Worm (Caenorhabditis elegans) whole organism, late embryonic: ENCODE results near the gene aly-1.

Source experiments
- C38D4.7 ChIP-seq: fragments of 200-800 bp; sonication (Bioruptor generic); optimal IDR thresholded peaks from 2 replicates; lab custom pipeline; 2018; ENCODE audit warnings: mild to moderate bottlenecking, missing genetic modification characterization, moderate library complexity, missing compliant biosample characterization
- F13H6.1 ChIP-seq: sonication (generic microtip); optimal IDR thresholded peaks from 2 replicates; lab custom pipeline; 2016; ENCODE audit warnings: missing genetic modification characterization, missing compliant biosample characterization
- K09A11.1 ChIP-seq: sonication (generic microtip); optimal IDR thresholded peaks from 2 replicates; lab custom pipeline; 2017; ENCODE audit warnings: antibody characterized with exemption, mild to moderate bottlenecking, missing genetic modification characterization, missing compliant biosample characterization; ENCODE audit not compliant: insufficient read depth
- T23F11.4 ChIP-seq: fragments of 200-800 bp; sonication (Bioruptor generic); optimal IDR thresholded peaks from 2 replicates; lab custom pipeline; 2018; ENCODE audit warnings: mild to moderate bottlenecking, missing genetic modification characterization, missing compliant biosample characterization
- ahr-1 ChIP-seq: sonication (generic microtip); optimal IDR thresholded peaks from 2 replicates; lab custom pipeline; 2016; ENCODE audit warnings: missing genetic modification characterization, missing compliant biosample characterization
- ama-1 ChIP-seq: fragments of 150-350 bp; optimal IDR thresholded peaks from 2 replicates; lab custom pipeline; 2014
- ceh-18 ChIP-seq: sonication (generic microtip); optimal IDR thresholded peaks from 2 replicates; lab custom pipeline; 2016; ENCODE audit warnings: missing genetic modification characterization, missing compliant biosample characterization
- ceh-19 ChIP-seq: fragments of 200-800 bp; sonication (Bioruptor generic); optimal IDR thresholded peaks from 2 replicates; lab custom pipeline; 2018; ENCODE audit warnings: mild to moderate bottlenecking, missing genetic modification characterization, missing compliant biosample characterization
- ceh-2 ChIP-seq: sonication (generic microtip); optimal IDR thresholded peaks from 2 replicates; lab custom pipeline; 2016; ENCODE audit warnings: missing genotype, missing genetic modification characterization, missing compliant biosample characterization
- ceh-22 ChIP-seq: sonication (generic microtip); optimal IDR thresholded peaks from 2 replicates; lab custom pipeline; 2017; ENCODE audit warnings: missing biosample characterization, missing genetic modification characterization
- ceh-30 ChIP-seq: fragments of 150-350 bp; optimal IDR thresholded peaks from 2 replicates; lab custom pipeline; 2014; ENCODE audit warnings: missing biosample characterization, missing genetic modification characterization
- ceh-31 ChIP-seq: sonication (generic microtip); optimal IDR thresholded peaks from 2 replicates; lab custom pipeline; 2016; ENCODE audit warnings: missing genetic modification characterization, missing compliant biosample characterization
- ceh-34 ChIP-seq: sonication (generic microtip); optimal IDR thresholded peaks from 2 replicates; lab custom pipeline; 2016; ENCODE audit warnings: mild to moderate bottlenecking, missing genetic modification characterization, missing compliant biosample characterization
- ceh-6 ChIP-seq: fragments of 200-800 bp; sonication (Bioruptor generic); optimal IDR thresholded peaks from 2 replicates; lab custom pipeline; 2018; ENCODE audit warnings: mild to moderate bottlenecking, missing genetic modification characterization, missing compliant biosample characterization
- ceh-9 ChIP-seq: sonication (generic microtip); optimal IDR thresholded peaks from 2 replicates; lab custom pipeline; 2016; ENCODE audit warnings: mild to moderate bottlenecking, missing genetic modification characterization, inconsistent platforms, missing compliant biosample characterization
- che-1 ChIP-seq: sonication (generic microtip); optimal IDR thresholded peaks from 2 replicates; lab custom pipeline; 2016; ENCODE audit warnings: mild to moderate bottlenecking, missing genetic modification characterization, missing compliant biosample characterization
- dmd-4 ChIP-seq: sonication (generic microtip); optimal IDR thresholded peaks from 2 replicates; lab custom pipeline; 2016; ENCODE audit warnings: borderline replicate concordance, missing genetic modification characterization, missing compliant biosample characterization
- dve-1 ChIP-seq: sonication (generic microtip); optimal IDR thresholded peaks from 2 replicates; lab custom pipeline; 2017; ENCODE audit warnings: antibody characterized with exemption, mild to moderate bottlenecking, missing genetic modification characterization, missing compliant biosample characterization
- elt-2 ChIP-seq: sonication (generic microtip); optimal IDR thresholded peaks from 2 replicates; lab custom pipeline; 2016; ENCODE audit warnings: missing genetic modification reagents, missing genetic modification characterization, missing compliant biosample characterization
- elt-4 ChIP-seq: sonication (generic microtip); optimal IDR thresholded peaks from 2 replicates; lab custom pipeline; 2016; ENCODE audit warnings: missing genetic modification characterization, missing compliant biosample characterization
- ets-4 ChIP-seq: sonication (generic microtip); optimal IDR thresholded peaks from 2 replicates; lab custom pipeline; 2016; ENCODE audit warnings: missing genetic modification characterization, missing compliant biosample characterization
- eyg-1 ChIP-seq: sonication (generic microtip); optimal IDR thresholded peaks from 2 replicates; lab custom pipeline; 2016; ENCODE audit warnings: missing genotype, missing genetic modification characterization, missing compliant biosample characterization
- fkh-10 ChIP-seq: fragments of 150-350 bp; optimal IDR thresholded peaks from 2 replicates; lab custom pipeline; 2014; ENCODE audit warnings: missing biosample characterization, missing genetic modification reagents, missing genetic modification characterization
- fkh-6 ChIP-seq: sonication (generic microtip); optimal IDR thresholded peaks from 2 replicates; lab custom pipeline; 2016; ENCODE audit warnings: missing genetic modification characterization, missing compliant biosample characterization
- gmeb-2 ChIP-seq: sonication (generic microtip); optimal IDR thresholded peaks from 2 replicates; lab custom pipeline; 2016; ENCODE audit warnings: missing genetic modification characterization, inconsistent platforms, missing compliant biosample characterization
- hlh-13 ChIP-seq: fragments of 200-800 bp; sonication (Bioruptor generic); optimal IDR thresholded peaks from 2 replicates; lab custom pipeline; 2018; ENCODE audit warnings: mild to moderate bottlenecking, missing genetic modification characterization, missing compliant biosample characterization
- hlh-15 ChIP-seq: sonication (generic microtip); optimal IDR thresholded peaks from 2 replicates; lab custom pipeline; 2016; ENCODE audit warnings: missing genetic modification characterization, missing compliant biosample characterization
- hlh-30 ChIP-seq: sonication (generic microtip); optimal IDR thresholded peaks from 2 replicates; lab custom pipeline; 2017; ENCODE audit warnings: antibody characterized with exemption, missing genetic modification characterization, missing compliant biosample characterization; ENCODE audit not compliant: insufficient read depth
- hlh-8 ChIP-seq: sonication (generic microtip); optimal IDR thresholded peaks from 2 replicates; lab custom pipeline; 2016; ENCODE audit warnings: missing genotype, missing genetic modification characterization, missing compliant biosample characterization
- lin-11 ChIP-seq: fragments of 200-800 bp; sonication (Bioruptor generic); optimal IDR thresholded peaks from 2 replicates; lab custom pipeline; 2018; ENCODE audit warnings: mild to moderate bottlenecking, missing genetic modification characterization, missing compliant biosample characterization
- madf-2 ChIP-seq: sonication (generic microtip); optimal IDR thresholded peaks from 2 replicates; lab custom pipeline; 2017; ENCODE audit warnings: missing genetic modification characterization, missing compliant biosample characterization
- mec-3 ChIP-seq: sonication (generic microtip); optimal IDR thresholded peaks from 2 replicates; lab custom pipeline; 2016; ENCODE audit warnings: borderline replicate concordance, missing genetic modification characterization, missing compliant biosample characterization
- nfya-1 ChIP-seq: sonication (generic microtip); optimal IDR thresholded peaks from 2 replicates; lab custom pipeline; 2017; ENCODE audit warnings: missing genetic modification characterization, mild to moderate bottlenecking, missing compliant biosample characterization, antibody characterized with exemption, moderate library complexity
- nhr-11 ChIP-seq: fragments of 150-350 bp; optimal IDR thresholded peaks from 2 replicates; lab custom pipeline; 2014; ENCODE audit warnings: missing biosample characterization, missing genetic modification characterization
- npax-4 ChIP-seq: sonication (generic microtip); optimal IDR thresholded peaks from 2 replicates; lab custom pipeline; 2016; ENCODE audit warnings: missing genetic modification characterization, missing compliant biosample characterization
- odd-2 ChIP-seq: sonication (generic microtip); optimal IDR thresholded peaks from 2 replicates; lab custom pipeline; 2017; ENCODE audit warnings: antibody characterized with exemption, mild to moderate bottlenecking, missing genetic modification characterization, missing compliant biosample characterization
- pag-3 ChIP-seq: sonication (generic microtip); optimal IDR thresholded peaks from 2 replicates; lab custom pipeline; 2016; ENCODE audit warnings: missing compliant biosample characterization, missing genetic modification characterization, borderline replicate concordance
- pat-9 ChIP-seq: fragments of 200-800 bp; sonication (Bioruptor generic); optimal IDR thresholded peaks from 2 replicates; lab custom pipeline; 2018; ENCODE audit warnings: mild to moderate bottlenecking, missing genetic modification characterization, moderate library complexity, missing compliant biosample characterization
- pax-1 ChIP-seq: fragments of 150-350 bp; optimal IDR thresholded peaks from 2 replicates; lab custom pipeline; 2014; ENCODE audit warnings: missing biosample characterization, missing genetic modification characterization
- pha-2 ChIP-seq: sonication (generic microtip); optimal IDR thresholded peaks from 2 replicates; lab custom pipeline; 2017; ENCODE audit warnings: mild to moderate bottlenecking, missing genetic modification characterization, missing compliant biosample characterization
- pqm-1 ChIP-seq: sonication (generic microtip); optimal IDR thresholded peaks from 2 replicates; lab custom pipeline; 2016; ENCODE audit warnings: missing genetic modification characterization, missing compliant biosample characterization
- pros-1 ChIP-seq: fragments of 150-350 bp; optimal IDR thresholded peaks from 2 replicates; lab custom pipeline; 2014; ENCODE audit warnings: missing biosample characterization, missing genetic modification reagents, missing genetic modification characterization
- ref-2 ChIP-seq: sonication (generic microtip); optimal IDR thresholded peaks from 2 replicates; lab custom pipeline; 2016; ENCODE audit warnings: missing genetic modification characterization, missing compliant biosample characterization
- rnt-1 ChIP-seq: sonication (generic microtip); optimal IDR thresholded peaks from 2 replicates; lab custom pipeline; 2016; ENCODE audit warnings: missing genetic modification characterization, missing compliant biosample characterization
- sox-2 ChIP-seq: fragments of 200-800 bp; sonication (Bioruptor generic); IDR thresholded peaks from 2 replicates; pipeline ENCODE4 v1.3.6; 2022; ENCODE audit warnings: missing genetic modification reagents, missing genetic modification characterization, missing compliant biosample characterization
- syd-9 ChIP-seq: sonication (generic microtip); optimal IDR thresholded peaks from 2 replicates; lab custom pipeline; 2016; ENCODE audit warnings: mild to moderate bottlenecking, missing genetic modification characterization, moderate library complexity, missing compliant biosample characterization
- tbx-7 ChIP-seq: sonication (generic microtip); optimal IDR thresholded peaks from 2 replicates; lab custom pipeline; 2016; ENCODE audit warnings: missing genotype, missing genetic modification characterization, missing compliant biosample characterization
- unc-3 ChIP-seq, 2 experiments: fragments of 200-800 bp in 1 of 2; sonication (Bioruptor generic) in 1 of 2; sonication (generic microtip) in 1 of 2; conservative IDR thresholded peaks in 1 of 2; optimal IDR thresholded peaks in 1 of 2; 2 replicates each; pipeline versions ENCODE4 v1.3.6 to Lab custom; 2016 to 2022; ENCODE audit warnings: missing compliant biosample characterization in 2 of 2, missing genetic modification characterization in 2 of 2, missing genetic modification reagents in 1 of 2
- unc-42 ChIP-seq: sonication (generic microtip); optimal IDR thresholded peaks from 2 replicates; lab custom pipeline; 2016; ENCODE audit warnings: missing genotype, missing genetic modification characterization, missing compliant biosample characterization
- unc-55 ChIP-seq: sonication (generic microtip); optimal IDR thresholded peaks from 2 replicates; lab custom pipeline; 2017; ENCODE audit warnings: missing biosample characterization, missing genetic modification reagents, missing genetic modification characterization
- unc-86 ChIP-seq: sonication (generic microtip); optimal IDR thresholded peaks from 2 replicates; lab custom pipeline; 2016; ENCODE audit warnings: missing genetic modification characterization, missing compliant biosample characterization
- zip-5 ChIP-seq: sonication (generic microtip); optimal IDR thresholded peaks from 2 replicates; lab custom pipeline; 2016; ENCODE audit warnings: missing genetic modification characterization, missing compliant biosample characterization
- ztf-16 ChIP-seq: sonication (generic microtip); optimal IDR thresholded peaks from 2 replicates; lab custom pipeline; 2017; ENCODE audit warnings: missing genetic modification characterization, missing compliant biosample characterization

aly-1 gene

ce11 chrIV:9074244-9074723 is 34.4 kb upstream of the aly-1 start, which contains the start of gene mppb-1:
mppb-1 (plus strand) TSS chrIV:9074673.
- no peak for TF ChIP-seq sox-2 (GFP tag; lab: Robert Waterston, UW)
- no peak for TF ChIP-seq ceh-6
- TF ChIP-seq ceh-31 (tag; lab: Kevin White, UChicago) = peak; percentile 95
- TF ChIP-seq dve-1 (tag; lab: Kevin White, UChicago) = no peak
- TF ChIP-seq unc-55 (GFP tag; lab: Kevin White, UChicago) = no peak
- peak; percentile 82 for TF ChIP-seq zip-5 (tag; lab: Kevin White, UChicago)
- no peak for TF ChIP-seq pat-9 (tag; lab: Kevin White, UChicago)
- TF ChIP-seq odd-2 (tag; lab: Kevin White, UChicago) = no peak
- peak; percentile 37 for TF ChIP-seq F13H6.1
- TF ChIP-seq dmd-4 = no peak
- no peak for TF ChIP-seq K09A11.1
- no peak for TF ChIP-seq ama-1 (lab: Kevin White, UChicago)
- TF ChIP-seq ceh-2 (tag; lab: Kevin White, UChicago) = peak; percentile 84
- TF ChIP-seq T23F11.4 (GFP tag; lab: Kevin White, UChicago) = no peak
- no peak for TF ChIP-seq C38D4.7 (GFP tag; lab: Kevin White, UChicago)
- TF ChIP-seq ref-2 (tag; lab: Kevin White, UChicago) = peak; percentile 64
- TF ChIP-seq ceh-34 (tag; lab: Kevin White, UChicago) = peak; percentile 47
- TF ChIP-seq mec-3 (tag; lab: Kevin White, UChicago) = peak; percentile 55
- peak; percentile 41 for TF ChIP-seq ahr-1 (tag; lab: Kevin White, UChicago)
- no peak for TF ChIP-seq ceh-9 (tag; lab: Kevin White, UChicago)
- no peak for TF ChIP-seq ceh-19 (GFP tag; lab: Kevin White, UChicago)
- 0 out of 2 replicates have a peak, but pooled peaks have one; percentile 8 for TF ChIP-seq unc-3 (GFP tag; conservative IDR thresholded peaks at IDR 0.05; lab: Robert Waterston, UW)
- no peak for TF ChIP-seq unc-3 (tag; optimal IDR thresholded peaks at IDR 0.05; lab: Kevin White, UChicago)
- TF ChIP-seq pqm-1 (tag; lab: Kevin White, UChicago) = peak; percentile 6
- TF ChIP-seq elt-2 = peak; percentile 49
- TF ChIP-seq hlh-30 (tag; lab: Kevin White, UChicago) = no peak
- no peak for TF ChIP-seq lin-11
- TF ChIP-seq unc-86 (tag; lab: Kevin White, UChicago) = no peak
- peak; percentile 63 for TF ChIP-seq unc-42 (tag; lab: Kevin White, UChicago)
- peak; percentile 45 for TF ChIP-seq fkh-6
- TF ChIP-seq hlh-13 (GFP tag; lab: Kevin White, UChicago) = peak; percentile 56
- TF ChIP-seq elt-4 (tag; lab: Kevin White, UChicago) = no peak
- TF ChIP-seq ztf-16 (tag; lab: Kevin White, UChicago) = peak; percentile 21
- no peak for TF ChIP-seq gmeb-2 (tag; lab: Kevin White, UChicago)
- TF ChIP-seq ceh-18 (tag; lab: Kevin White, UChicago) = peak; percentile 31
- peak; percentile 19 for TF ChIP-seq madf-2 (tag; lab: Kevin White, UChicago)
- TF ChIP-seq hlh-8 (tag; lab: Kevin White, UChicago) = peak; percentile 85
- TF ChIP-seq che-1 (tag; lab: Kevin White, UChicago) = no peak
- no peak for TF ChIP-seq pros-1 (tag; lab: Kevin White, UChicago)
- no peak for TF ChIP-seq eyg-1 (tag; lab: Kevin White, UChicago)
- TF ChIP-seq pha-2 = no peak
- no peak for TF ChIP-seq pax-1 (tag; lab: Kevin White, UChicago)
- TF ChIP-seq npax-4 (tag; lab: Kevin White, UChicago) = no peak
- TF ChIP-seq nfya-1 = no peak
- TF ChIP-seq nhr-11 (tag; lab: Kevin White, UChicago) = no peak
- TF ChIP-seq ets-4 (tag; lab: Kevin White, UChicago) = peak; percentile 83
- peak; percentile 86 for TF ChIP-seq tbx-7 (tag; lab: Kevin White, UChicago)
- TF ChIP-seq rnt-1 (tag; lab: Kevin White, UChicago) = peak; percentile 85
- TF ChIP-seq hlh-15 (tag; lab: Kevin White, UChicago) = peak; percentile 10
- TF ChIP-seq ceh-30 (tag; lab: Kevin White, UChicago) = no peak
- TF ChIP-seq pag-3 (tag; lab: Kevin White, UChicago) = no peak
- TF ChIP-seq fkh-10 (GFP tag; lab: Kevin White, UChicago) = no peak
- TF ChIP-seq syd-9 = no peak
- no peak for TF ChIP-seq ceh-22 (tag; lab: Kevin White, UChicago)
